Fruit fly (Drosophila melanogaster) whole organism, embryonic: Measurements from ENCODE around the gene mRpS30.

ENCODE experiments used
- BtbVII ChIP-seq: fragments of 200-800 bp; sonication (Bioruptor generic); optimal IDR thresholded peaks from 3 replicates; lab custom pipeline; 2017; ENCODE audit warnings: missing biosample characterization, mild to moderate bottlenecking, missing genetic modification characterization
- CG10147 ChIP-seq: fragments of 200-800 bp; sonication (Bioruptor generic); optimal IDR thresholded peaks from 2 replicates; lab custom pipeline; 2019; ENCODE audit warnings: missing biosample characterization, mild to moderate bottlenecking, missing genetic modification characterization, moderate library complexity
- CG11696 ChIP-seq: fragments of 200-800 bp; sonication (Bioruptor generic); IDR thresholded peaks from 2 replicates; pipeline ENCODE4 v1.3.6; 2022; ENCODE audit warnings: missing biosample characterization, missing genetic modification characterization
- CG12391 ChIP-seq: fragments of 200-800 bp; sonication (Bioruptor generic); optimal IDR thresholded peaks from 3 replicates; lab custom pipeline; 2018; ENCODE audit warnings: missing biosample characterization, mild to moderate bottlenecking, missing genetic modification characterization, moderate library complexity
- CG15479 ChIP-seq: fragments of 200-800 bp; sonication (Bioruptor generic); optimal IDR thresholded peaks from 3 replicates; lab custom pipeline; 2019; ENCODE audit warnings: missing biosample characterization, mild to moderate bottlenecking, missing genetic modification characterization, moderate library complexity
- CG15514 ChIP-seq: fragments of 200-800 bp; sonication (Bioruptor generic); optimal IDR thresholded peaks from 3 replicates; lab custom pipeline; 2017; ENCODE audit warnings: missing biosample characterization, missing genetic modification characterization, mild to moderate bottlenecking, moderate library complexity, missing genetic modification reagents
- CG1647 ChIP-seq: fragments of 200-800 bp; sonication (Bioruptor generic); optimal IDR thresholded peaks from 3 replicates; lab custom pipeline; 2016; ENCODE audit warnings: missing biosample characterization, missing genetic modification characterization
- CG18764 ChIP-seq: fragments of 200-800 bp; sonication (Bioruptor generic); optimal IDR thresholded peaks from 3 replicates; lab custom pipeline; 2016; ENCODE audit warnings: missing biosample characterization, missing genetic modification characterization
- CG32772 ChIP-seq: fragments of 200-800 bp; sonication (Bioruptor generic); IDR thresholded peaks from 2 replicates; pipeline ENCODE4 v1.3.6; 2022; ENCODE audit warnings: missing biosample characterization, missing genetic modification characterization
- CG34422 ChIP-seq: fragments of 200-800 bp; sonication (Bioruptor generic); IDR thresholded peaks from 3 replicates; pipeline ENCODE4 v1.3.6; 2022; ENCODE audit warnings: missing biosample characterization, missing genetic modification characterization
- CG3847 ChIP-seq: fragments of 200-800 bp; sonication (Bioruptor generic); IDR thresholded peaks from 2 replicates; pipeline ENCODE4 v1.3.6; 2022; ENCODE audit warnings: missing biosample characterization, missing genetic modification characterization
- CG3995 ChIP-seq: fragments of 200-800 bp; sonication (Bioruptor generic); optimal IDR thresholded peaks from 3 replicates; lab custom pipeline; 2016; ENCODE audit warnings: missing biosample characterization, missing genetic modification characterization
- CG7963 ChIP-seq: fragments of 200-800 bp; sonication (Bioruptor generic); IDR thresholded peaks from 3 replicates; pipeline ENCODE4 v1.3.6; 2022; ENCODE audit warnings: missing biosample characterization, missing genetic modification characterization; ENCODE audit not compliant: partially characterized antibody
- CG8281 ChIP-seq: fragments of 200-800 bp; sonication (Bioruptor generic); optimal IDR thresholded peaks from 2 replicates; lab custom pipeline; 2018; ENCODE audit warnings: missing biosample characterization, mild to moderate bottlenecking, missing genetic modification characterization, moderate library complexity
- CG8359 ChIP-seq: fragments of 200-800 bp; sonication (Bioruptor generic); optimal IDR thresholded peaks from 2 replicates; lab custom pipeline; 2017; ENCODE audit warnings: missing biosample characterization, mild to moderate bottlenecking, missing genetic modification characterization, borderline replicate concordance
- CG9727 ChIP-seq: fragments of 200-800 bp; sonication (Bioruptor generic); optimal IDR thresholded peaks from 3 replicates; lab custom pipeline; 2017; ENCODE audit warnings: missing biosample characterization, mild to moderate bottlenecking, missing genetic modification characterization
- CG9876 ChIP-seq: fragments of 200-800 bp; sonication (Bioruptor generic); optimal IDR thresholded peaks from 2 replicates; lab custom pipeline; 2016; ENCODE audit warnings: missing biosample characterization, missing genetic modification characterization
- D ChIP-seq, 2 experiments: fragments of 200-800 bp in 1 of 2; fragments of >200 bp in 1 of 2; sonication (Bioruptor generic) in 1 of 2; optimal IDR thresholded peaks; 2 replicates in 1 of 2; 3 replicates in 1 of 2; lab custom pipeline; 2017; ENCODE audit warnings: mild to moderate bottlenecking in 1 of 2, missing biosample characterization in 1 of 2, missing genetic modification characterization in 1 of 2, missing genetic modification reagents in 1 of 2
- D19A ChIP-seq: fragments of 200-800 bp; optimal IDR thresholded peaks from 3 replicates; lab custom pipeline; 2019; ENCODE audit warnings: missing biosample characterization, mild to moderate bottlenecking, missing genetic modification characterization, moderate library complexity
- D19B ChIP-seq: fragments of 200-800 bp; sonication (Bioruptor generic); optimal IDR thresholded peaks from 2 replicates; lab custom pipeline; 2017; ENCODE audit warnings: missing biosample characterization, mild to moderate bottlenecking, missing genetic modification characterization
- ERR ChIP-seq: fragments of 200-800 bp; sonication (Bioruptor generic); optimal IDR thresholded peaks from 2 replicates; lab custom pipeline; 2016; ENCODE audit warnings: missing biosample characterization, missing genetic modification characterization
- H2.0 ChIP-seq: fragments of 200-800 bp; sonication (Bioruptor generic); IDR thresholded peaks from 2 replicates; pipeline ENCODE4 v1.3.6; 2022; ENCODE audit warnings: missing biosample characterization, missing genetic modification characterization
- HmgD ChIP-seq: fragments of 200-800 bp; sonication (Bioruptor generic); optimal IDR thresholded peaks from 3 replicates; lab custom pipeline; 2016; ENCODE audit warnings: missing biosample characterization, missing genetic modification characterization
- Hmx ChIP-seq: fragments of 200-800 bp; sonication (Bioruptor generic); optimal IDR thresholded peaks from 2 replicates; lab custom pipeline; 2016; ENCODE audit warnings: missing biosample characterization, missing genetic modification characterization
- Lhr ChIP-seq: fragments of 200-800 bp; sonication (Bioruptor generic); optimal IDR thresholded peaks from 3 replicates; lab custom pipeline; 2017; ENCODE audit warnings: mild to moderate bottlenecking, missing biosample characterization, missing genetic modification reagents, missing genetic modification characterization
- Nf-YB ChIP-seq: fragments of 200-800 bp; sonication (Bioruptor generic); optimal IDR thresholded peaks from 3 replicates; lab custom pipeline; 2019; ENCODE audit warnings: missing biosample characterization, mild to moderate bottlenecking, missing genetic modification characterization, moderate library complexity
- Oaz ChIP-seq: fragments of 200-800 bp; sonication (Bioruptor generic); IDR thresholded peaks from 2 replicates; pipeline ENCODE4 v1.3.6; 2022; ENCODE audit warnings: missing biosample characterization, missing genetic modification characterization
- Sry-β ChIP-seq: fragments of 200-800 bp; sonication (Bioruptor generic); optimal IDR thresholded peaks from 2 replicates; lab custom pipeline; 2018; ENCODE audit warnings: missing biosample characterization, mild to moderate bottlenecking, missing genetic modification characterization, moderate library complexity
- Trl ChIP-seq, 3 experiments: fragments of >200 bp in 2 of 3; fragments of 200-800 bp in 1 of 3; sonication (Bioruptor generic) in 1 of 3; optimal IDR thresholded peaks; 2 replicates in 1 of 3; 3 replicates in 2 of 3; lab custom pipeline; 2016 to 2017; ENCODE audit warnings: missing biosample characterization in 1 of 3, missing genetic modification characterization in 1 of 3
- bab2 ChIP-seq: fragments of 200-800 bp; sonication (Bioruptor generic); optimal IDR thresholded peaks from 2 replicates; lab custom pipeline; 2016; ENCODE audit warnings: missing biosample characterization, missing genetic modification characterization
- cg ChIP-seq: fragments of 200-800 bp; sonication (Bioruptor generic); optimal IDR thresholded peaks from 3 replicates; lab custom pipeline; 2019; ENCODE audit warnings: missing biosample characterization, mild to moderate bottlenecking, missing genetic modification characterization, moderate library complexity
- chm ChIP-seq: fragments of 200-800 bp; sonication (Bioruptor generic); IDR thresholded peaks from 2 replicates; pipeline ENCODE4 v1.3.6; 2022; ENCODE audit warnings: missing biosample characterization, missing genetic modification characterization
- crol ChIP-seq: fragments of 200-800 bp; sonication (Bioruptor generic); IDR thresholded peaks from 2 replicates; pipeline ENCODE4 v1.3.6; 2022; ENCODE audit warnings: missing biosample characterization, missing genetic modification characterization
- dysf ChIP-seq: fragments of 200-800 bp; sonication (Bioruptor generic); IDR thresholded peaks from 3 replicates; pipeline ENCODE4 v1.3.6; 2022; ENCODE audit warnings: missing biosample characterization, missing genetic modification characterization
- gsb-n ChIP-seq: fragments of 200-800 bp; sonication (Bioruptor generic); optimal IDR thresholded peaks from 3 replicates; lab custom pipeline; 2018; ENCODE audit warnings: missing biosample characterization, mild to moderate bottlenecking, missing genetic modification characterization
- hb ChIP-seq: fragments of 200-800 bp; sonication (Bioruptor generic); IDR thresholded peaks from 3 replicates; pipeline ENCODE4 v1.3.6; 2022; ENCODE audit warnings: missing biosample characterization, missing genetic modification characterization; ENCODE audit not compliant: partially characterized antibody
- hth ChIP-seq: fragments of >200 bp; optimal IDR thresholded peaks from 2 replicates; lab custom pipeline; 2017; ENCODE audit warnings: inconsistent platforms
- kay ChIP-seq: fragments of 200-800 bp; sonication (Bioruptor generic); optimal IDR thresholded peaks from 2 replicates; lab custom pipeline; 2016; ENCODE audit warnings: missing biosample characterization, missing genetic modification characterization
- lbe ChIP-seq: fragments of 200-800 bp; sonication (Bioruptor generic); optimal IDR thresholded peaks from 2 replicates; lab custom pipeline; 2016; ENCODE audit warnings: missing biosample characterization, mild to moderate bottlenecking, missing genetic modification characterization
- nau ChIP-seq: fragments of 200-800 bp; sonication (Bioruptor generic); optimal IDR thresholded peaks from 3 replicates; lab custom pipeline; 2017; ENCODE audit warnings: missing biosample characterization, mild to moderate bottlenecking, missing genetic modification characterization, missing genetic modification reagents
- phol ChIP-seq: fragments of 200-800 bp; sonication (Bioruptor generic); optimal IDR thresholded peaks from 3 replicates; lab custom pipeline; 2018; ENCODE audit warnings: missing biosample characterization, mild to moderate bottlenecking, missing genetic modification characterization, moderate library complexity
- row ChIP-seq: fragments of 200-800 bp; sonication (Bioruptor generic); IDR thresholded peaks from 3 replicates; pipeline ENCODE4 v1.3.6; 2022; ENCODE audit warnings: missing biosample characterization, missing genetic modification characterization
- run ChIP-seq: fragments of 200-800 bp; sonication (Bioruptor generic); optimal IDR thresholded peaks from 3 replicates; lab custom pipeline; 2018; ENCODE audit warnings: missing biosample characterization, mild to moderate bottlenecking, missing genetic modification characterization
- sens ChIP-seq: fragments of 200-800 bp; sonication (Bioruptor generic); peaks from one replicate; lab custom pipeline; 2016; ENCODE audit warnings: missing biosample characterization, missing genetic modification characterization
- tin ChIP-seq: fragments of 200-800 bp; sonication (Bioruptor generic); optimal IDR thresholded peaks from 3 replicates; lab custom pipeline; 2016; ENCODE audit warnings: missing biosample characterization, missing genetic modification characterization
- vvl ChIP-seq: fragments of 200-800 bp; sonication (Bioruptor generic); IDR thresholded peaks from 2 replicates; pipeline ENCODE4 v1.3.6; 2022; ENCODE audit warnings: missing biosample characterization, missing genetic modification characterization
- zf30C ChIP-seq: fragments of 200-800 bp; sonication (Bioruptor generic); optimal IDR thresholded peaks from 3 replicates; lab custom pipeline; 2018; ENCODE audit warnings: missing biosample characterization, mild to moderate bottlenecking, missing genetic modification characterization

The mRpS30 gene

DNA sequence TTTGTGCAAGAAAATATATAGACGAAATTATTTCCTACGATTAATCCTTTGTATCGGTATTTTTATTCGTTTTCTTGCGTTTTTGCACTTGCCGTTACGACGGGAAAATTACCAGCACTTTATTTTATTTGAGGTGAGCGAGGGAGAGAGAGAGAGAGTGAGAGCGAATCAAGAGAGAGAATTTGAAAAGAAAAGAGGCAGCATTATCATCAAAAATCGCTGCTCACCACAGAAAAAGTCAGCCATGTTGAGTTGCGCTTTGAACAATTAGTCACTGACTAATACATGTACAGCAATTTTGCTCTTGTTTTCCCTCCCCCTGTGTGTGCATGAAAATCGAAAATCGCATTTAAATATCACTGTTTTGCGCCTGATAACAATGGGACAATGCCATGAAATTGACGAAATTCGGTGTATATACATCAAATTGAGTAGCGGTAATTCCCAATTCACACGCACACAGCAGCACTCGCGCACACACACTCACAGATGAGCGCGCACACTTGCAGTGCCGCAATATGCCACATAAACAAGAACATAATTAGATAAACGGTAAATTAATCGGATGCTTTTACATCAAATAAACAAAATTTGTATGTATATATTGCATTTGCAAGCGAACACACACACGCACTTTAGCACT is 48.9 kb downstream of the mRpS30 start (continued):
- no peak for TF ChIP-seq Sry-β (GFP tag; lab: Kevin White, UChicago)
- TF ChIP-seq hb (GFP tag; lab: Robert Waterston, UW): no peak
- TF ChIP-seq HmgD (GFP tag; lab: Kevin White, UChicago): no peak
- TF ChIP-seq CG12391 (tag; lab: Kevin White, UChicago): no peak
- peak; percentile 45 for TF ChIP-seq D (optimal IDR thresholded peaks at IDR 0.05; lab: Kevin White, UChicago)
- no peak for TF ChIP-seq D (GFP tag; optimal IDR thresholded peaks at IDR 0.05; lab: Kevin White, UChicago)
- TF ChIP-seq vvl: no peak
- no peak for TF ChIP-seq hth (lab: Kevin White, UChicago)
- no peak for TF ChIP-seq CG8281
- peak; percentile 16 for TF ChIP-seq Nf-YB (GFP tag; lab: Kevin White, UChicago)
- TF ChIP-seq CG18764: no peak
- peak; percentile 92 for TF ChIP-seq phol (tag; lab: Kevin White, UChicago)
- TF ChIP-seq CG32772: no peak
- TF ChIP-seq CG9727: no peak
- peak; percentile 50 for TF ChIP-seq sens (GFP tag; lab: Kevin White, UChicago)
- TF ChIP-seq CG3995 (GFP tag; lab: Kevin White, UChicago): no peak
- peak; percentile 89 to 96 for TF ChIP-seq Trl (optimal IDR thresholded peaks at IDR 0.05; lab: Kevin White, UChicago)
- TF ChIP-seq Trl (GFP tag; optimal IDR thresholded peaks at IDR 0.05; lab: Kevin White, UChicago): peak; percentile 5
- TF ChIP-seq ERR (GFP tag; lab: Kevin White, UChicago): no peak
- no peak for TF ChIP-seq D19A (tag; lab: Kevin White, UChicago)
- TF ChIP-seq cg (GFP tag; lab: Kevin White, UChicago): peak; percentile 95
- TF ChIP-seq nau (GFP tag; lab: Kevin White, UChicago): no peak
- peak; percentile 55 for TF ChIP-seq D19B (GFP tag; lab: Kevin White, UChicago)
- no peak for TF ChIP-seq CG10147 (GFP tag; lab: Kevin White, UChicago)
- peak; percentile 18; the same call in 1 of the 3 replicates for TF ChIP-seq CG34422 (GFP tag; lab: Robert Waterston, UW)
- no peak for TF ChIP-seq bab2 (GFP tag; lab: Kevin White, UChicago)
- TF ChIP-seq zf30C (GFP tag; lab: Kevin White, UChicago): no peak
- peak; percentile 0 for TF ChIP-seq CG15514 (GFP tag; lab: Kevin White, UChicago)
- no peak for TF ChIP-seq dysf (GFP tag; lab: Robert Waterston, UW)
- TF ChIP-seq kay (GFP tag; lab: Kevin White, UChicago): peak; percentile 81
- TF ChIP-seq CG8359 (GFP tag; lab: Kevin White, UChicago): no peak
- no peak for TF ChIP-seq CG11696 (GFP tag; lab: Robert Waterston, UW)
- no peak for TF ChIP-seq run
- no peak for TF ChIP-seq gsb-n (tag; lab: Kevin White, UChicago)
- peak; percentile 52 for TF ChIP-seq lbe (GFP tag; lab: Kevin White, UChicago)
- TF ChIP-seq CG3847 (GFP tag; lab: Robert Waterston, UW): no peak
- TF ChIP-seq H2.0 (GFP tag; lab: Robert Waterston, UW): no peak
- peak; percentile 18; the same call in 1 of the 3 replicates for TF ChIP-seq row (GFP tag; lab: Robert Waterston, UW)
- TF ChIP-seq Hmx: no peak
- no peak for TF ChIP-seq Oaz (GFP tag; lab: Robert Waterston, UW)
- peak; percentile 17 for TF ChIP-seq CG15479
- peak; percentile 24 for TF ChIP-seq BtbVII (GFP tag; lab: Kevin White, UChicago)
- TF ChIP-seq Lhr (GFP tag; lab: Kevin White, UChicago): no peak
- no peak for TF ChIP-seq chm (GFP tag; lab: Robert Waterston, UW)
- no peak for TF ChIP-seq CG1647 (GFP tag; lab: Kevin White, UChicago)
- TF ChIP-seq CG9876 (GFP tag; lab: Kevin White, UChicago): no peak
- no peak for TF ChIP-seq CG7963 (GFP tag; lab: Robert Waterston, UW)
- no peak for TF ChIP-seq tin
- TF ChIP-seq crol (GFP tag; lab: Robert Waterston, UW): 0 out of 2 replicates have a peak, but pooled peaks have one; percentile 9
